Worm (Caenorhabditis elegans): ENCODE data around the gene srx-128.

The srx-128 gene

ce11 chrV:13812931-13813330 is 24.3 kb upstream of the srx-128 start, which contains the start of gene ceh-24:
Gene ceh-24, plus strand, starts transcription at chrV:13813231.
- TF ChIP-seq sea-2 (GFP tag; optimal IDR thresholded peaks at IDR 0.05) = no peak
- TF ChIP-seq mdl-1 (tag; optimal IDR thresholded peaks at IDR 0.05) = no peak
- no peak for TF ChIP-seq nhr-237 (tag; optimal IDR thresholded peaks at IDR 0.05)
- TF ChIP-seq fkh-2 (tag; optimal IDR thresholded peaks at IDR 0.05) = no peak
- TF ChIP-seq elt-1 (tag; optimal IDR thresholded peaks at IDR 0.05) = no peak
- no peak for TF ChIP-seq elt-3 (tag; optimal IDR thresholded peaks at IDR 0.05)
- TF ChIP-seq ztf-11 (tag; optimal IDR thresholded peaks at IDR 0.05) = no peak
- no peak for TF ChIP-seq ceh-28 (tag; optimal IDR thresholded peaks at IDR 0.05)
- no peak for TF ChIP-seq ZK546.5 (tag; optimal IDR thresholded peaks at IDR 0.05)
- TF ChIP-seq egl-5 (tag; optimal IDR thresholded peaks at IDR 0.05) = no peak
- TF ChIP-seq elt-2 (tag; optimal IDR thresholded peaks at IDR 0.05) = no peak
- TF ChIP-seq nhr-77 (tag; optimal IDR thresholded peaks at IDR 0.05) = no peak
- TF ChIP-seq pqm-1 (tag; optimal IDR thresholded peaks at IDR 0.05) = no peak
- TF ChIP-seq ama-1 (optimal IDR thresholded peaks at IDR 0.05) = no peak
- TF ChIP-seq nhr-28 (tag; optimal IDR thresholded peaks at IDR 0.05) = no peak
- no peak for TF ChIP-seq nhr-25 (tag; optimal IDR thresholded peaks at IDR 0.05)
- TF ChIP-seq ceh-16 (tag; optimal IDR thresholded peaks at IDR 0.05) = no peak
- TF ChIP-seq pha-4 (tag; optimal IDR thresholded peaks at IDR 0.05) = no peak

- TF ChIP-seq jun-1 (tag; optimal IDR thresholded peaks at IDR 0.05) (no peak), nhr-23 (tag; optimal IDR thresholded peaks at IDR 0.05) (no peak), ceh-9 (tag; optimal IDR thresholded peaks at IDR 0.05) (no peak), lin-15B (tag; optimal IDR thresholded peaks at IDR 0.05) (no peak), daf-12 (tag; optimal IDR thresholded peaks at IDR 0.05) (no peak), sea-2 (GFP tag; optimal IDR thresholded peaks at IDR 0.05) (no peak), tbx-2 (tag; optimal IDR thresholded peaks at IDR 0.05) (no peak), R02D3.7 (tag; optimal IDR thresholded peaks at IDR 0.05) (no peak), pha-4 (tag; optimal IDR thresholded peaks at IDR 0.05) (no peak)
Observed at ce11 chrV:13816877-13817276, 20.4 kb upstream of the srx-128 start, which contains the start of gene F55B12.2. Gene F55B12.2, minus strand, starts transcription at chrV:13816977.

DNA sequence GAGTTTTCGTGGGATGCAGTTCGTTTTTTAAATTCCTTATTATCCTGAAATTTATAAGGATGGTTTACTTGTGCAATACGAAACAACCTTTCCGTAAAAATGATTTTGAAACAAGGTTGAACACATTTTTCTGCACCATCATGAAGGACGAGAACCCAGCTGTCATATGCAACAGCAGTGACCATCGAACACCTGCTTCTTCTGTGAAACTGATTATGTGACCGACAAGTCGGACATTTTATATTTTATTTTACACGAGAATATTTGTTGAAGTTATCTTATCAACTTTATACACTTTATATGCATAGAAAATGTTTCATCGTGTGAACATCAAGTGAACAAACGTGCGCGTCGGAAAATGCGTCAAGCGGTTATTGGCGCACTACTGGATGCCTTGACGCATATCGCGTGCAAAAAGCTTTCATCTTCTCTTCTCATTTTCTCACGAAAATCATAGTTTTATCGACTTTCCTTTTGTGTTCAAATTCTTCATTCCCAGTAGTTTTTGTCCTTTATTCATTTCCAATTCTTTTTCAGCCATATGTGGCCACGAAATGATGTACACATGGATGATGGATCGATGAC is 18.4 kb upstream of the srx-128 start, which contains the start of gene sel-10:
TSS of gene sel-10 (plus strand) at position 538 of the 585 bp plus-strand sequence.
- TF ChIP-seq elt-2 (tag; optimal IDR thresholded peaks at IDR 0.05) (peak; percentile 57), jun-1 (tag; optimal IDR thresholded peaks at IDR 0.05) (peak; percentile 51), lin-15B (tag; optimal IDR thresholded peaks at IDR 0.05) (peak; percentile 75), nfya-1 (tag; optimal IDR thresholded peaks at IDR 0.05; ENCODE audit: insufficient read depth) (peak; percentile 76), snpc-4 (tag; optimal IDR thresholded peaks at IDR 0.05) (peak; percentile 83), tbx-2 (tag; optimal IDR thresholded peaks at IDR 0.05) (no peak), sea-2 (GFP tag; optimal IDR thresholded peaks at IDR 0.05) (no peak), lin-39 (tag; optimal IDR thresholded peaks at IDR 0.05) (peak; percentile 36), R02D3.7 (tag; optimal IDR thresholded peaks at IDR 0.05) (peak; percentile 47), ztf-11 (tag; optimal IDR thresholded peaks at IDR 0.05) (no peak), nhr-43 (tag; optimal IDR thresholded peaks at IDR 0.05; ENCODE audit: poor library complexity, severe bottlenecking) (peak; percentile 82), nhr-23 (tag; optimal IDR thresholded peaks at IDR 0.05) (peak; percentile 84), nhr-11 (tag; optimal IDR thresholded peaks at IDR 0.05) (peak; percentile 10), nhr-25 (tag; optimal IDR thresholded peaks at IDR 0.05) (peak; percentile 74), fkh-10 (GFP tag; optimal IDR thresholded peaks at IDR 0.05) (peak; percentile 23), pha-4 (tag; optimal IDR thresholded peaks at IDR 0.05) (peak; percentile 62), hmg-11 (tag; optimal IDR thresholded peaks at IDR 0.05) (peak; percentile 66), ama-1 (optimal IDR thresholded peaks at IDR 0.05) (no peak), nhr-77 (tag; optimal IDR thresholded peaks at IDR 0.05) (peak; percentile 3)

DNA sequence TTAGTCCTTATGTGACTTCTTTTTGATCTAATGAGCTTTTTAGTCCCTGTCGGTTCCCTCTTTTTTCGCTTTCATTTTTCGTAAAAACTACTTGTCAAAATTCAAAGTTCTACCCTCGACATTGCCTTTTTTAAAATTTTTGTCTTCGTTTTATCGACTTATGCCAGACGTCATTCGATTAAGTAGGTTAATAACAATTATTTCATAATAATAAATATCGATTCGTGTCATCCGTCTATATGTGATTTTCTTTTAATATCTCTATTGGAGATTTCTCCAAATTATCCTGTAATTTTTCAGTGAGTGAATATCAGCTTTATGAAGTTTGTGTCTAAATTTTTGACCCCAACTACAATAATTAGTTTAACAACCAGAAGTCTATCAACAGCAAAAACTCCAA is 14.5 kb upstream of the srx-128 start, which contains the start of gene hpo-31:
TSS of gene hpo-31 (plus strand) at position 301 of the 400 bp plus-strand sequence.
- no peak for TF ChIP-seq ceh-28 (tag; optimal IDR thresholded peaks at IDR 0.05)
- TF ChIP-seq nhr-25 (tag; optimal IDR thresholded peaks at IDR 0.05) = no peak
- TF ChIP-seq mdl-1 (tag; optimal IDR thresholded peaks at IDR 0.05) = no peak
- no peak for TF ChIP-seq egl-27 (tag; optimal IDR thresholded peaks at IDR 0.05)
- TF ChIP-seq sea-2 (GFP tag; optimal IDR thresholded peaks at IDR 0.05) = no peak
- no peak for TF ChIP-seq nhr-11 (tag; optimal IDR thresholded peaks at IDR 0.05)

ce11 chrV:13827920-13828319 is 9.4 kb upstream of the srx-128 start, which contains the start of gene nrf-5:
Gene nrf-5, plus strand, starts transcription at chrV:13828267.
- TF ChIP-seq daf-12 (tag; optimal IDR thresholded peaks at IDR 0.05) = no peak
- TF ChIP-seq skn-1 (tag; optimal IDR thresholded peaks at IDR 0.05) = no peak
- no peak for TF ChIP-seq nhr-43 (tag; optimal IDR thresholded peaks at IDR 0.05; ENCODE audit: poor library complexity, severe bottlenecking)
- TF ChIP-seq nhr-76 (tag; optimal IDR thresholded peaks at IDR 0.05) = no peak
- no peak for TF ChIP-seq lin-39 (tag; optimal IDR thresholded peaks at IDR 0.05)
- no peak for TF ChIP-seq tbx-2 (tag; optimal IDR thresholded peaks at IDR 0.05)
- TF ChIP-seq unc-39 (tag; optimal IDR thresholded peaks at IDR 0.05) = no peak
- no peak for TF ChIP-seq nhr-28 (tag; optimal IDR thresholded peaks at IDR 0.05)
- TF ChIP-seq hmg-11 (tag; optimal IDR thresholded peaks at IDR 0.05) = no peak
- no peak for TF ChIP-seq unc-62 (GFP tag; optimal IDR thresholded peaks at IDR 0.05)
- no peak for TF ChIP-seq mdl-1 (tag; optimal IDR thresholded peaks at IDR 0.05)
- no peak for TF ChIP-seq elt-2 (tag; optimal IDR thresholded peaks at IDR 0.05)
- no peak for TF ChIP-seq R02D3.7 (tag; optimal IDR thresholded peaks at IDR 0.05)
- TF ChIP-seq fos-1 (tag; optimal IDR thresholded peaks at IDR 0.05) = no peak

Data from whole organism, L3 larva.